Fruit fly (Drosophila melanogaster) whole organism, embryonic: ENCODE data around the gene CG43689.

Experiments
- Abd-B ChIP-seq: fragments of 200-800 bp; sonication (Bioruptor generic); optimal IDR thresholded peaks from 2 replicates; lab custom pipeline; 2018; ENCODE audit warnings: missing biosample characterization, mild to moderate bottlenecking, missing genetic modification characterization, moderate library complexity
- Aef1 ChIP-seq: fragments of 200-800 bp; sonication (Bioruptor generic); IDR thresholded peaks from 3 replicates; pipeline ENCODE4 v1.3.6; 2022; ENCODE audit warnings: missing biosample characterization, missing genetic modification characterization
- Atf6 ChIP-seq: fragments of 200-800 bp; sonication (Bioruptor generic); IDR thresholded peaks from 2 replicates; pipeline ENCODE4 v1.3.6; 2022; ENCODE audit warnings: missing biosample characterization, missing genetic modification characterization
- CG12219 ChIP-seq: fragments of 200-800 bp; sonication (Bioruptor generic); optimal IDR thresholded peaks from 3 replicates; lab custom pipeline; 2018; ENCODE audit warnings: missing biosample characterization, mild to moderate bottlenecking, missing genetic modification characterization
- CG13894 ChIP-seq: fragments of 200-800 bp; sonication (Bioruptor generic); optimal IDR thresholded peaks from 3 replicates; lab custom pipeline; 2018; ENCODE audit warnings: missing biosample characterization, mild to moderate bottlenecking, missing genetic modification characterization, moderate library complexity
- CG14050 ChIP-seq: fragments of 200-800 bp; sonication (Bioruptor generic); IDR thresholded peaks from 3 replicates; pipeline ENCODE4 v1.3.6; 2022; ENCODE audit warnings: missing biosample characterization, missing genetic modification characterization
- CG14441 ChIP-seq: fragments of 200-800 bp; sonication (Bioruptor generic); IDR thresholded peaks from 2 replicates; pipeline ENCODE4 v1.3.6; 2022; ENCODE audit warnings: missing biosample characterization, missing genetic modification characterization
- CG1603 ChIP-seq: fragments of 200-800 bp; sonication (Bioruptor generic); optimal IDR thresholded peaks from 2 replicates; lab custom pipeline; 2019; ENCODE audit warnings: missing biosample characterization, mild to moderate bottlenecking, missing genetic modification characterization, moderate library complexity
- CG16813 ChIP-seq: fragments of 200-800 bp; sonication (Bioruptor generic); IDR thresholded peaks from 3 replicates; pipeline ENCODE4 v1.3.6; 2022; ENCODE audit warnings: missing biosample characterization, missing genetic modification characterization; ENCODE audit not compliant: partially characterized antibody
- CG17328 ChIP-seq: fragments of 200-800 bp; sonication (Bioruptor generic); IDR thresholded peaks from 2 replicates; pipeline ENCODE4 v1.3.6; 2022; ENCODE audit warnings: missing biosample characterization, missing genetic modification characterization
- CG18599 ChIP-seq: fragments of 200-800 bp; sonication (Bioruptor generic); optimal IDR thresholded peaks from 3 replicates; lab custom pipeline; 2017; ENCODE audit warnings: missing biosample characterization, missing genetic modification characterization, mild to moderate bottlenecking, moderate library complexity, missing genetic modification reagents
- CG2202 ChIP-seq: fragments of 200-800 bp; sonication (Bioruptor generic); optimal IDR thresholded peaks from 2 replicates; lab custom pipeline; 2018; ENCODE audit warnings: missing biosample characterization, mild to moderate bottlenecking, missing genetic modification characterization
- CG2875 ChIP-seq: fragments of 200-800 bp; sonication (Bioruptor generic); optimal IDR thresholded peaks from 2 replicates; lab custom pipeline; 2017; ENCODE audit warnings: missing biosample characterization, mild to moderate bottlenecking, missing genetic modification characterization, missing genetic modification reagents
- CG2889 ChIP-seq: fragments of 200-800 bp; sonication (Bioruptor generic); IDR thresholded peaks from 3 replicates; pipeline ENCODE4 v1.3.6; 2022; ENCODE audit warnings: missing biosample characterization, missing genetic modification characterization
- CG31365 ChIP-seq: fragments of 200-800 bp; sonication (Bioruptor generic); optimal IDR thresholded peaks from 2 replicates; lab custom pipeline; 2018; ENCODE audit warnings: missing biosample characterization, mild to moderate bottlenecking, missing genetic modification characterization
- CG3407 ChIP-seq: fragments of 200-800 bp; sonication (Bioruptor generic); optimal IDR thresholded peaks from 2 replicates; lab custom pipeline; 2018; ENCODE audit warnings: missing biosample characterization, mild to moderate bottlenecking, missing genetic modification characterization
- CG4854 ChIP-seq: fragments of 200-800 bp; sonication (Bioruptor generic); optimal IDR thresholded peaks from 2 replicates; lab custom pipeline; 2016; ENCODE audit warnings: missing biosample characterization, missing genetic modification characterization, inconsistent platforms
- CG6813 ChIP-seq: fragments of 200-800 bp; sonication (Bioruptor generic); optimal IDR thresholded peaks from 2 replicates; lab custom pipeline; 2017; ENCODE audit warnings: missing biosample characterization, missing genetic modification characterization, mild to moderate bottlenecking, moderate library complexity, missing genetic modification reagents
- CG7271 ChIP-seq: fragments of 200-800 bp; sonication (Bioruptor generic); optimal IDR thresholded peaks from 2 replicates; lab custom pipeline; 2018; ENCODE audit warnings: missing biosample characterization, mild to moderate bottlenecking, missing genetic modification characterization, moderate library complexity
- Fer2 ChIP-seq: fragments of 200-800 bp; sonication (Bioruptor generic); optimal IDR thresholded peaks from 2 replicates; lab custom pipeline; 2018; ENCODE audit warnings: missing biosample characterization, mild to moderate bottlenecking, missing genetic modification characterization, moderate library complexity
- H2.0 ChIP-seq: fragments of 200-800 bp; sonication (Bioruptor generic); IDR thresholded peaks from 2 replicates; pipeline ENCODE4 v1.3.6; 2022; ENCODE audit warnings: missing biosample characterization, missing genetic modification characterization
- Hr39 ChIP-seq: fragments of >200 bp; optimal IDR thresholded peaks from 2 replicates; lab custom pipeline; 2017
- Kr ChIP-seq: fragments of 200-800 bp; sonication (Bioruptor generic); optimal IDR thresholded peaks from 2 replicates; lab custom pipeline; 2017; ENCODE audit warnings: missing biosample characterization, mild to moderate bottlenecking, missing genetic modification characterization
- MESR4 ChIP-seq: fragments of 200-800 bp; sonication (Bioruptor generic); optimal IDR thresholded peaks from 2 replicates; lab custom pipeline; 2018; ENCODE audit warnings: missing biosample characterization, mild to moderate bottlenecking, missing genetic modification characterization, moderate library complexity
- Med ChIP-seq: fragments of 200-800 bp; sonication (Bioruptor generic); peaks from one replicate; lab custom pipeline; 2016; ENCODE audit warnings: missing biosample characterization, missing genetic modification characterization, mild to moderate bottlenecking, inconsistent platforms, moderate library complexity
- NFAT ChIP-seq: fragments of 200-800 bp; sonication (Bioruptor generic); IDR thresholded peaks from 2 replicates; pipeline ENCODE4 v1.3.6; 2022; ENCODE audit warnings: missing biosample characterization, missing genetic modification characterization
- Nf-YA ChIP-seq: fragments of 200-800 bp; sonication (Bioruptor generic); IDR thresholded peaks from 2 replicates; pipeline ENCODE4 v1.3.6; 2022; ENCODE audit warnings: missing biosample characterization, missing genetic modification characterization
- Nf-YC ChIP-seq: fragments of 200-800 bp; optimal IDR thresholded peaks from 3 replicates; lab custom pipeline; 2019; ENCODE audit warnings: missing biosample characterization, mild to moderate bottlenecking, missing genetic modification characterization, moderate library complexity
- Poxn ChIP-seq: fragments of 200-800 bp; sonication (Bioruptor generic); IDR thresholded peaks from 2 replicates; pipeline ENCODE4 v1.3.6; 2022; ENCODE audit warnings: missing biosample characterization, missing genetic modification characterization
- Ravus ChIP-seq: fragments of 200-800 bp; sonication (Bioruptor generic); IDR thresholded peaks from 2 replicates; pipeline ENCODE4 v1.3.6; 2022; ENCODE audit warnings: missing biosample characterization, missing genetic modification characterization
- Sox100B ChIP-seq: fragments of 200-800 bp; sonication (Bioruptor generic); optimal IDR thresholded peaks from 3 replicates; lab custom pipeline; 2018; ENCODE audit warnings: missing biosample characterization, mild to moderate bottlenecking, missing genetic modification characterization
- Ssrp ChIP-seq: fragments of 200-800 bp; sonication (Bioruptor generic); optimal IDR thresholded peaks from 2 replicates; lab custom pipeline; 2018; ENCODE audit warnings: missing biosample characterization, mild to moderate bottlenecking, missing genetic modification characterization, moderate library complexity
- YL-1 ChIP-seq: fragments of 200-800 bp; sonication (Bioruptor generic); optimal IDR thresholded peaks from 3 replicates; lab custom pipeline; 2017; ENCODE audit warnings: missing biosample characterization, mild to moderate bottlenecking, missing genetic modification characterization
- amos ChIP-seq: fragments of 200-800 bp; sonication (Bioruptor generic); IDR thresholded peaks from 2 replicates; pipeline ENCODE4 v1.3.6; 2022; ENCODE audit warnings: missing biosample characterization, missing genetic modification characterization; ENCODE audit not compliant: partially characterized antibody
- bbx ChIP-seq: fragments of 200-800 bp; sonication (Bioruptor generic); IDR thresholded peaks from 2 replicates; pipeline ENCODE4 v1.3.6; 2022; ENCODE audit warnings: missing biosample characterization, missing genetic modification characterization; ENCODE audit not compliant: partially characterized antibody
- bigmax ChIP-seq: fragments of 200-800 bp; sonication (Bioruptor generic); optimal IDR thresholded peaks from 2 replicates; lab custom pipeline; 2018; ENCODE audit warnings: missing biosample characterization, mild to moderate bottlenecking, missing genetic modification characterization
- cg ChIP-seq: fragments of 200-800 bp; sonication (Bioruptor generic); optimal IDR thresholded peaks from 3 replicates; lab custom pipeline; 2019; ENCODE audit warnings: missing biosample characterization, mild to moderate bottlenecking, missing genetic modification characterization, moderate library complexity
- crc ChIP-seq: fragments of 200-800 bp; sonication (Bioruptor generic); optimal IDR thresholded peaks from 2 replicates; lab custom pipeline; 2016; ENCODE audit warnings: missing biosample characterization, missing genetic modification characterization
- dan ChIP-seq: fragments of 200-800 bp; sonication (Bioruptor generic); IDR thresholded peaks from 2 replicates; pipeline ENCODE4 v1.3.6; 2022; ENCODE audit warnings: missing biosample characterization, missing genetic modification characterization
- dm ChIP-seq: fragments of 200-800 bp; sonication (Bioruptor generic); optimal IDR thresholded peaks from 3 replicates; lab custom pipeline; 2016; ENCODE audit warnings: missing biosample characterization, missing genetic modification characterization
- eve ChIP-seq, 2 experiments: fragments of >200 bp; optimal IDR thresholded peaks; 2 replicates each; lab custom pipeline; 2017; ENCODE audit warnings: missing biosample characterization in 2 of 2, missing genetic modification characterization in 2 of 2
- eyg ChIP-seq: fragments of 200-800 bp; sonication (Bioruptor generic); optimal IDR thresholded peaks from 3 replicates; lab custom pipeline; 2016; ENCODE audit warnings: missing biosample characterization, missing genetic modification characterization
- fd3F ChIP-seq: fragments of 200-800 bp; sonication (Bioruptor generic); optimal IDR thresholded peaks from 2 replicates; lab custom pipeline; 2018; ENCODE audit warnings: missing biosample characterization, mild to moderate bottlenecking, missing genetic modification characterization, moderate library complexity
- gcm ChIP-seq: fragments of 200-800 bp; sonication (Bioruptor generic); optimal IDR thresholded peaks from 2 replicates; lab custom pipeline; 2019; ENCODE audit warnings: missing biosample characterization, mild to moderate bottlenecking, missing genetic modification characterization, moderate library complexity
- ham ChIP-seq: fragments of 200-800 bp; sonication (Bioruptor generic); IDR thresholded peaks from 2 replicates; pipeline ENCODE4 v1.3.6; 2022; ENCODE audit warnings: missing biosample characterization, missing genetic modification characterization
- hbn ChIP-seq: fragments of 200-800 bp; sonication (Bioruptor generic); IDR thresholded peaks from 2 replicates; pipeline ENCODE4 v1.3.6; 2022; ENCODE audit warnings: missing biosample characterization, missing genetic modification characterization; ENCODE audit not compliant: partially characterized antibody
- insv ChIP-seq, 2 experiments: fragments of 200-800 bp; sonication (Bioruptor generic); optimal IDR thresholded peaks; 3 replicates each; lab custom pipeline; 2016 to 2018; ENCODE audit warnings: missing biosample characterization in 2 of 2, missing genetic modification characterization in 2 of 2
- seq ChIP-seq: fragments of 200-800 bp; sonication (Bioruptor generic); IDR thresholded peaks from 2 replicates; pipeline ENCODE4 v1.3.6; 2022; ENCODE audit warnings: missing biosample characterization, missing genetic modification characterization
- vfl ChIP-seq: fragments of 200-800 bp; sonication (Bioruptor generic); optimal IDR thresholded peaks from 2 replicates; lab custom pipeline; 2016; ENCODE audit warnings: missing biosample characterization, missing genetic modification characterization

CG43689 gene

dm6 chrX:4116834-4117736 lies 41.5 kb downstream of the CG43689 start, which contains the start of the genes tyf and Tip60 (continued):
- TF ChIP-seq CG12219 (GFP tag; lab: Kevin White, UChicago) (no peak), Poxn (GFP tag; lab: Robert Waterston, UW) (no peak), crc (no peak), CG14050 (GFP tag; lab: Robert Waterston, UW) (no peak), Abd-B (GFP tag; lab: Kevin White, UChicago) (no peak), Atf6 (GFP tag; lab: Robert Waterston, UW) (peak; percentile 27; the same call in 1 of the 2 replicates), insv (GFP tag; optimal IDR thresholded peaks at IDR 0.05; lab: Kevin White, UChicago) (no peak), CG18599 (GFP tag; lab: Kevin White, UChicago) (peak; percentile 34), CG16813 (GFP tag; lab: Robert Waterston, UW) (peak; percentile 61), CG2889 (GFP tag; lab: Robert Waterston, UW) (no peak), CG6813 (no peak), CG2875 (GFP tag; lab: Kevin White, UChicago) (no peak), Ravus (no peak), Med (peak; percentile 78), Nf-YA (GFP tag; lab: Robert Waterston, UW) (no peak), CG4854 (GFP tag; lab: Kevin White, UChicago) (no peak), ham (GFP tag; lab: Robert Waterston, UW) (no peak), H2.0 (GFP tag; lab: Robert Waterston, UW) (no peak), CG14441 (no peak), cg (GFP tag; lab: Kevin White, UChicago) (peak; percentile 91), gcm (no peak), Aef1 (GFP tag; lab: Robert Waterston, UW) (peak; percentile 15; the same call in 1 of the 3 replicates), Nf-YC (tag; lab: Kevin White, UChicago) (peak; percentile 20), Hr39 (no peak), Ssrp (tag; lab: Kevin White, UChicago) (no peak), CG3407 (GFP tag; lab: Kevin White, UChicago) (no peak), hbn (GFP tag; lab: Robert Waterston, UW) (peak; percentile 40; the same call in 1 of the 2 replicates), eve (GFP tag; optimal IDR thresholded peaks at IDR 0.05; lab: Kevin White, UChicago) (no peak), dan (GFP tag; lab: Robert Waterston, UW) (no peak), seq (no peak), CG13894 (tag; lab: Kevin White, UChicago) (no peak), dm (GFP tag; lab: Kevin White, UChicago) (peak; percentile 29), CG1603 (tag; lab: Kevin White, UChicago) (peak; percentile 51), amos (GFP tag; lab: Robert Waterston, UW) (peak; percentile 71), Fer2 (tag; lab: Kevin White, UChicago) (no peak), NFAT (peak; percentile 29; the same call in 1 of the 2 replicates), CG7271 (no peak), YL-1 (peak; percentile 80), Kr (GFP tag; lab: Kevin White, UChicago) (no peak), vfl (GFP tag; lab: Kevin White, UChicago) (peak; percentile 12), CG2202 (tag; lab: Kevin White, UChicago) (no peak), CG17328 (GFP tag; lab: Robert Waterston, UW) (no peak), MESR4 (GFP tag; lab: Kevin White, UChicago) (peak; percentile 87), fd3F (no peak), bigmax (GFP tag; lab: Kevin White, UChicago) (no peak), bbx (GFP tag; lab: Robert Waterston, UW) (peak; percentile 58; the same call in 1 of the 2 replicates), Sox100B (GFP tag; lab: Kevin White, UChicago) (no peak), CG31365 (tag; lab: Kevin White, UChicago) (no peak), eyg (GFP tag; lab: Kevin White, UChicago) (no peak)
